Worm (Caenorhabditis elegans): ENCODE results near the gene gss-1.

Gene gss-1

DNA sequence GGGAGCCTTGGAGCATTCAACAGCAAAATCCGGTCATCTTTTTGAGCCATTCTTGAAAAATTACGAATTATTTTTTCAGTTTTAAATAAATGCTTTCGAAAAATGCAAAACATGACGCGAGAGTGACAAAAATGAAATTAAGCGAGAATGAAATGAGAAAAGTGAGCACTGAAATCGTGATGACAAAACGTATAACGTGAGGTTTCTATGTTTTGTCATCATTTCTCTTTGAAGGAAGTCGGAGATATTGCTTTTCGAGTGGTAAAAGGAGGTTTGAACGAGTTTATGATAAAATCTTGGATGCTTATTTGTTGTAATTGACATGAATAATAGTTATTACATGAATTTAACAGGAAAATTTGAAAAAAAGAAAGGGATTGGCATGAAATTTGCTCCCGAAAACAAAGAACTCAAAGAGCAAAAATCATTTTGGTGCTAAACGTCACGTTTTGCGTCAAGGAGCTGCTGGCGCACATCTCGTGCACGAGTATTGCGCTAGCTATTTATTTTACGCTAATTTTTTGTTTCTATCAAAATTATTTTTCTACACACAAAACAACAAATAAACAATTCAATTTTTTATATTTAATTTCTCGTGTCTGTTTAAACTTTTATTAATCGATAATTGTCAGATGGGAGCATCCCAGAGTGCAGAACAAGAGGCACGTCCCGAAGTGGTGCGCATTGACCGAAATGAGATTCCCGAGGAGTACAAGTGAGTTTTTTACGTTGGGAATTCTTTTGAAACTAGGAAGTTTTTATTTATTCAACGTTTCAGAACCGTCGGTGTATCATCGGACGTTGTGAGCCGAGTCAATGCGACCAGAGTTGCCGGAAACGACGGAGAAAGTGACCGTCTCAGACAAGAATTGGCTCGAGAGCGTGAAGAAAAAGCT lies at the start of gene gss-1, which contains the start of gene chch-3:
Gene gss-1 (minus strand): TSS at position 51 of the 896 bp plus-strand sequence.
Gene chch-3 (plus strand): TSS at position 633 of the 896 bp plus-strand sequence.
- TF ChIP-seq Y5F2A.4 (GFP tag; optimal IDR thresholded peaks at IDR 0.05) (no peak), ztf-11 (tag; optimal IDR thresholded peaks at IDR 0.05) (no peak), pha-4 (GFP tag; IDR thresholded peaks at IDR 0.05) (peak; percentile 33; the same call in 1 of the 2 replicates), pha-4 (tag; optimal IDR thresholded peaks at IDR 0.05) (peak; percentile 56), mep-1 (tag; optimal IDR thresholded peaks at IDR 0.05) (no peak), daf-16 (GFP tag; optimal IDR thresholded peaks at IDR 0.05) (peak in 1 of 2 experiments; percentile 18), daf-16 (tag; optimal IDR thresholded peaks at IDR 0.05) (peak; percentile 23), attf-4 (tag; optimal IDR thresholded peaks at IDR 0.05) (no peak), zfp-3 (GFP tag; conservative IDR thresholded peaks at IDR 0.05) (no peak), lin-1 (GFP tag; IDR thresholded peaks at IDR 0.05) (no peak), saeg-2 (GFP tag; IDR thresholded peaks at IDR 0.05) (no peak), nhr-10 (tag; optimal IDR thresholded peaks at IDR 0.05) (no peak), dmd-6 (GFP tag; IDR thresholded peaks at IDR 0.05) (peak; percentile 61), ctbp-1 (GFP tag; IDR thresholded peaks at IDR 0.05) (no peak), T20F7.1 (GFP tag; optimal IDR thresholded peaks at IDR 0.05) (peak; percentile 71), F26F4.8 (GFP tag; conservative IDR thresholded peaks at IDR 0.05) (no peak), nhr-6 (tag; optimal IDR thresholded peaks at IDR 0.05) (peak; percentile 35), ztf-7 (tag; optimal IDR thresholded peaks at IDR 0.05) (no peak), unc-62 (GFP tag; optimal IDR thresholded peaks at IDR 0.05 in 1 of 2) (peak in 1 of 2 experiments; percentile 81), unc-62 (tag; optimal IDR thresholded peaks at IDR 0.05) (no peak), madf-5 (GFP tag; IDR thresholded peaks at IDR 0.05) (no peak), zip-11 (GFP tag; IDR thresholded peaks at IDR 0.05) (no peak), ceh-20 (GFP tag; IDR thresholded peaks at IDR 0.05) (no peak), zfp-2 (tag; optimal IDR thresholded peaks at IDR 0.05) (no peak), zag-1 (tag; optimal IDR thresholded peaks at IDR 0.05) (no peak), aly-2 (tag; optimal IDR thresholded peaks at IDR 0.05) (no peak), F37D6.2 (tag; optimal IDR thresholded peaks at IDR 0.05) (peak; percentile 24), mes-2 (tag; optimal IDR thresholded peaks at IDR 0.05; ENCODE audit: poor library complexity, severe bottlenecking) (peak; percentile 66), snpc-1.2 (GFP tag; IDR thresholded peaks at IDR 0.05) (no peak), php-3 (GFP tag; IDR thresholded peaks at IDR 0.05) (no peak), F49E8.2 (tag; optimal IDR thresholded peaks at IDR 0.05; ENCODE audit: borderline replicate concordance) (no peak), duxl-1 (tag; optimal IDR thresholded peaks at IDR 0.05; ENCODE audit: poor library complexity) (no peak), lin-39 (tag; optimal IDR thresholded peaks at IDR 0.05) (no peak), mxl-2 (GFP tag; conservative IDR thresholded peaks at IDR 0.05) (no peak), lir-3 (tag; optimal IDR thresholded peaks at IDR 0.05) (no peak), jun-1 (tag; optimal IDR thresholded peaks at IDR 0.05) (no peak), lim-7 (GFP tag; IDR thresholded peaks at IDR 0.05) (no peak), aha-1 (tag) (peak; percentile 93), hmg-1.1 (GFP tag; IDR thresholded peaks at IDR 0.05) (peak; percentile 38; the same call in 1 of the 2 replicates), egl-43 (GFP tag; IDR thresholded peaks at IDR 0.05) (no peak), nhr-41 (GFP tag; IDR thresholded peaks at IDR 0.05) (no peak), mxl-3 (GFP tag; optimal IDR thresholded peaks at IDR 0.05) (no peak), hlh-11 (tag; optimal IDR thresholded peaks at IDR 0.05) (peak; percentile 55), fos-1 (tag; optimal IDR thresholded peaks at IDR 0.05) (no peak), spr-1 (tag; optimal IDR thresholded peaks at IDR 0.05) (no peak), nhr-237 (tag; optimal IDR thresholded peaks at IDR 0.05) (no peak), mdt-29 (GFP tag; IDR thresholded peaks at IDR 0.05) (no peak), ceh-32 (tag; optimal IDR thresholded peaks at IDR 0.05; ENCODE audit: poor library complexity) (no peak), cey-2 (tag; optimal IDR thresholded peaks at IDR 0.05; ENCODE audit: borderline replicate concordance, insufficient read depth) (no peak), pqm-1 (tag; optimal IDR thresholded peaks at IDR 0.05) (no peak)

All from whole organism, L4 larva.